Worm (Caenorhabditis elegans): ENCODE measurements around the gene apc-10.

DNA sequence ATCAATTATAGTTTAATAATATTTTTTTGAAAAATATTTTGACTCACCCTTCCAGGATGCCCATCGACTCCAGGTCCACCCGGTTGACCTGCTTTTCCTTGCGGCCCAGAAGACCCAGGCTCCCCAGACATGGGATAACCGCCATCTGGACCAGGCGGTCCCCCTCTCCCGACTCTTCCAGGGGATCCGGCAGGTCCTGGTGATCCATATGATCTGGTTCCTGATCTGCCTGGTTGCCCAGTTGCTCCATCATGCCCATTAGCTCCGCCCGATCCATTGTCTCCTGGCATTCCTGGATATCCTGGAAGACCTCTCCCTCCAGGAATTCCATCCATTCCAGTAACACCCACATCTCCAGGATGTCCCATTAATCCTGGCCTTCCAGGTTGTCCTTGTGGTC, 32.4 kb downstream of the apc-10 start:
- TF ChIP-seq lin-39 (tag; optimal IDR thresholded peaks at IDR 0.05), result no peak
- TF ChIP-seq fos-1 (tag; optimal IDR thresholded peaks at IDR 0.05), result no peak
- no peak for TF ChIP-seq nhr-12 (tag; optimal IDR thresholded peaks at IDR 0.05)
- no peak for TF ChIP-seq ZK546.5 (tag; optimal IDR thresholded peaks at IDR 0.05)
- TF ChIP-seq nhr-28 (tag; optimal IDR thresholded peaks at IDR 0.05), result no peak
- TF ChIP-seq nhr-76 (tag; optimal IDR thresholded peaks at IDR 0.05), result no peak
- no peak for TF ChIP-seq ceh-16 (tag; optimal IDR thresholded peaks at IDR 0.05)
- no peak for TF ChIP-seq nhr-77 (tag; optimal IDR thresholded peaks at IDR 0.05)
- TF ChIP-seq pha-4 (tag; optimal IDR thresholded peaks at IDR 0.05), result no peak
